Fruit fly (Drosophila melanogaster) whole organism, embryonic: ENCODE measurements around the gene CG16984.

Source experiments
- B-H2 ChIP-seq: fragments of 200-800 bp; sonication (Bioruptor generic); optimal IDR thresholded peaks from 2 replicates; lab custom pipeline; 2018; ENCODE audit warnings: missing biosample characterization, mild to moderate bottlenecking, missing genetic modification characterization
- CG13894 ChIP-seq: fragments of 200-800 bp; sonication (Bioruptor generic); optimal IDR thresholded peaks from 3 replicates; lab custom pipeline; 2018; ENCODE audit warnings: missing biosample characterization, mild to moderate bottlenecking, missing genetic modification characterization, moderate library complexity
- CG15269 ChIP-seq: fragments of 200-800 bp; sonication (Bioruptor generic); optimal IDR thresholded peaks from 2 replicates; lab custom pipeline; 2018; ENCODE audit warnings: missing biosample characterization, mild to moderate bottlenecking, missing genetic modification characterization, moderate library complexity
- CG15479 ChIP-seq: fragments of 200-800 bp; sonication (Bioruptor generic); optimal IDR thresholded peaks from 3 replicates; lab custom pipeline; 2019; ENCODE audit warnings: missing biosample characterization, mild to moderate bottlenecking, missing genetic modification characterization, moderate library complexity
- CG17186 ChIP-seq: fragments of 200-800 bp; sonication (Bioruptor generic); optimal IDR thresholded peaks from 3 replicates; lab custom pipeline; 2017; ENCODE audit warnings: missing biosample characterization, missing genetic modification reagents, missing genetic modification characterization
- CG17361 ChIP-seq: fragments of 200-800 bp; sonication (Bioruptor generic); IDR thresholded peaks from 3 replicates; pipeline ENCODE4 v1.3.6; 2022; ENCODE audit warnings: missing biosample characterization, missing genetic modification characterization
- CG1832 ChIP-seq: fragments of 200-800 bp; sonication (Bioruptor generic); optimal IDR thresholded peaks from 2 replicates; lab custom pipeline; 2017; ENCODE audit warnings: missing biosample characterization, mild to moderate bottlenecking, missing genetic modification characterization, inconsistent platforms
- CG33213 ChIP-seq: fragments of 200-800 bp; sonication (Bioruptor generic); optimal IDR thresholded peaks from 3 replicates; lab custom pipeline; 2016; ENCODE audit warnings: missing biosample characterization, missing genetic modification characterization
- CG3726 ChIP-seq: fragments of 200-800 bp; sonication (Bioruptor generic); IDR thresholded peaks from 3 replicates; pipeline ENCODE4, ENCODE4 v1.3.6; 2022; ENCODE audit warnings: missing biosample characterization, missing genetic modification characterization
- CG6791 ChIP-seq: fragments of 200-800 bp; sonication (Bioruptor generic); IDR thresholded peaks from 3 replicates; pipeline ENCODE4 v1.3.6; 2022; ENCODE audit warnings: missing biosample characterization, missing genetic modification characterization; ENCODE audit not compliant: partially characterized antibody
- CG7928 ChIP-seq: fragments of 200-800 bp; sonication (Bioruptor generic); optimal IDR thresholded peaks from 2 replicates; lab custom pipeline; 2017; ENCODE audit warnings: missing biosample characterization, mild to moderate bottlenecking, missing genetic modification characterization
- CG9817 ChIP-seq: fragments of 200-800 bp; sonication (Bioruptor generic); optimal IDR thresholded peaks from 2 replicates; lab custom pipeline; 2018; ENCODE audit warnings: missing biosample characterization, mild to moderate bottlenecking, missing genetic modification characterization, moderate library complexity
- Deaf1 ChIP-seq: fragments of 200-800 bp; optimal IDR thresholded peaks from 3 replicates; lab custom pipeline; 2019; ENCODE audit warnings: missing biosample characterization, mild to moderate bottlenecking, missing genetic modification characterization, moderate library complexity
- Dek ChIP-seq: fragments of 200-800 bp; sonication (Bioruptor generic); optimal IDR thresholded peaks from 3 replicates; lab custom pipeline; 2019; ENCODE audit warnings: missing biosample characterization, mild to moderate bottlenecking, missing genetic modification characterization, moderate library complexity
- Dip3 ChIP-seq: fragments of 200-800 bp; sonication (Bioruptor generic); optimal IDR thresholded peaks from 3 replicates; lab custom pipeline; 2016; ENCODE audit warnings: missing biosample characterization, missing genetic modification characterization
- Drgx ChIP-seq: fragments of 200-800 bp; sonication (Bioruptor generic); IDR thresholded peaks from 2 replicates; pipeline ENCODE4 v1.3.6; 2022; ENCODE audit warnings: missing biosample characterization, missing genetic modification characterization
- Ets65A ChIP-seq: fragments of 200-800 bp; sonication (Bioruptor generic); peaks from one replicate; lab custom pipeline; 2016; ENCODE audit warnings: missing biosample characterization, missing genetic modification characterization
- HmgZ ChIP-seq: fragments of 200-800 bp; sonication (Bioruptor generic); optimal IDR thresholded peaks from 2 replicates; lab custom pipeline; 2018; ENCODE audit warnings: missing biosample characterization, mild to moderate bottlenecking, missing genetic modification characterization
- Mad ChIP-seq: fragments of 200-800 bp; sonication (Bioruptor generic); optimal IDR thresholded peaks from 2 replicates; lab custom pipeline; 2016; ENCODE audit warnings: missing biosample characterization, missing genetic modification characterization
- Med ChIP-seq: fragments of 200-800 bp; sonication (Bioruptor generic); peaks from one replicate; lab custom pipeline; 2016; ENCODE audit warnings: missing biosample characterization, missing genetic modification characterization, mild to moderate bottlenecking, inconsistent platforms, moderate library complexity
- NC2β ChIP-seq: fragments of 200-800 bp; sonication (Bioruptor generic); optimal IDR thresholded peaks from 2 replicates; lab custom pipeline; 2016; ENCODE audit warnings: missing biosample characterization, missing genetic modification characterization
- Nf-YB ChIP-seq: fragments of 200-800 bp; sonication (Bioruptor generic); optimal IDR thresholded peaks from 3 replicates; lab custom pipeline; 2019; ENCODE audit warnings: missing biosample characterization, mild to moderate bottlenecking, missing genetic modification characterization, moderate library complexity
- Ravus ChIP-seq: fragments of 200-800 bp; sonication (Bioruptor generic); IDR thresholded peaks from 2 replicates; pipeline ENCODE4 v1.3.6; 2022; ENCODE audit warnings: missing biosample characterization, missing genetic modification characterization
- Rx ChIP-seq: fragments of 200-800 bp; sonication (Bioruptor generic); IDR thresholded peaks from 2 replicates; pipeline ENCODE4 v1.3.6; 2022; ENCODE audit warnings: missing biosample characterization, missing genetic modification characterization
- Sry-β ChIP-seq: fragments of 200-800 bp; sonication (Bioruptor generic); optimal IDR thresholded peaks from 2 replicates; lab custom pipeline; 2018; ENCODE audit warnings: missing biosample characterization, mild to moderate bottlenecking, missing genetic modification characterization, moderate library complexity
- Sry-δ ChIP-seq: fragments of 200-800 bp; sonication (Bioruptor generic); optimal IDR thresholded peaks from 2 replicates; lab custom pipeline; 2016; ENCODE audit warnings: missing biosample characterization, missing genetic modification characterization
- Trl ChIP-seq, 3 experiments: fragments of >200 bp in 2 of 3; fragments of 200-800 bp in 1 of 3; sonication (Bioruptor generic) in 1 of 3; optimal IDR thresholded peaks; 2 replicates in 1 of 3; 3 replicates in 2 of 3; lab custom pipeline; 2016 to 2017; ENCODE audit warnings: missing biosample characterization in 1 of 3, missing genetic modification characterization in 1 of 3
- bsh ChIP-seq, 2 experiments: fragments of 200-800 bp; sonication (Bioruptor generic); optimal IDR thresholded peaks; 2 replicates each; lab custom pipeline; 2017 to 2018; ENCODE audit warnings: mild to moderate bottlenecking in 2 of 2, missing biosample characterization in 2 of 2, missing genetic modification characterization in 2 of 2, moderate library complexity in 1 of 2
- chm ChIP-seq: fragments of 200-800 bp; sonication (Bioruptor generic); IDR thresholded peaks from 2 replicates; pipeline ENCODE4 v1.3.6; 2022; ENCODE audit warnings: missing biosample characterization, missing genetic modification characterization
- crc ChIP-seq: fragments of 200-800 bp; sonication (Bioruptor generic); optimal IDR thresholded peaks from 2 replicates; lab custom pipeline; 2016; ENCODE audit warnings: missing biosample characterization, missing genetic modification characterization
- dysf ChIP-seq: fragments of 200-800 bp; sonication (Bioruptor generic); IDR thresholded peaks from 3 replicates; pipeline ENCODE4 v1.3.6; 2022; ENCODE audit warnings: missing biosample characterization, missing genetic modification characterization
- ewg ChIP-seq: fragments of 200-800 bp; sonication (Bioruptor generic); optimal IDR thresholded peaks from 3 replicates; lab custom pipeline; 2017; ENCODE audit warnings: mild to moderate bottlenecking, missing biosample characterization, missing genetic modification reagents, missing genetic modification characterization
- eyg ChIP-seq: fragments of 200-800 bp; sonication (Bioruptor generic); optimal IDR thresholded peaks from 3 replicates; lab custom pipeline; 2016; ENCODE audit warnings: missing biosample characterization, missing genetic modification characterization
- fu2 ChIP-seq: fragments of 200-800 bp; sonication (Bioruptor generic); optimal IDR thresholded peaks from 2 replicates; lab custom pipeline; 2016; ENCODE audit warnings: missing biosample characterization, missing genetic modification characterization
- hth ChIP-seq: fragments of >200 bp; optimal IDR thresholded peaks from 2 replicates; lab custom pipeline; 2017; ENCODE audit warnings: inconsistent platforms
- maf-S ChIP-seq: fragments of 200-800 bp; sonication (Bioruptor generic); optimal IDR thresholded peaks from 2 replicates; lab custom pipeline; 2016; ENCODE audit warnings: missing biosample characterization, missing genetic modification characterization
- mld ChIP-seq: fragments of 200-800 bp; sonication (Bioruptor generic); IDR thresholded peaks from 3 replicates; pipeline ENCODE4 v1.3.6; 2022; ENCODE audit warnings: missing biosample characterization, missing genetic modification characterization; ENCODE audit not compliant: partially characterized antibody
- nerfin-1 ChIP-seq: fragments of 200-800 bp; sonication (Bioruptor generic); optimal IDR thresholded peaks from 3 replicates; lab custom pipeline; 2019; ENCODE audit warnings: missing biosample characterization, mild to moderate bottlenecking, missing genetic modification characterization, moderate library complexity
- nom ChIP-seq: fragments of 200-800 bp; sonication (Bioruptor generic); optimal IDR thresholded peaks from 2 replicates; lab custom pipeline; 2017; ENCODE audit warnings: missing biosample characterization, missing genetic modification characterization, mild to moderate bottlenecking, moderate library complexity, missing genetic modification reagents
- sens ChIP-seq: fragments of 200-800 bp; sonication (Bioruptor generic); peaks from one replicate; lab custom pipeline; 2016; ENCODE audit warnings: missing biosample characterization, missing genetic modification characterization
- sens-2 ChIP-seq: fragments of 200-800 bp; sonication (Bioruptor generic); IDR thresholded peaks from 2 replicates; pipeline ENCODE4 v1.3.6; 2022; ENCODE audit warnings: missing biosample characterization, missing genetic modification characterization
- seq ChIP-seq: fragments of 200-800 bp; sonication (Bioruptor generic); IDR thresholded peaks from 2 replicates; pipeline ENCODE4 v1.3.6; 2022; ENCODE audit warnings: missing biosample characterization, missing genetic modification characterization
- sna ChIP-seq: fragments of 200-800 bp; sonication (Bioruptor generic); IDR thresholded peaks from 2 replicates; pipeline ENCODE4 v1.3.6; 2022; ENCODE audit warnings: missing biosample characterization, missing genetic modification characterization; ENCODE audit not compliant: partially characterized antibody
- tna ChIP-seq: fragments of 200-800 bp; sonication (Bioruptor generic); IDR thresholded peaks from 2 replicates; pipeline ENCODE4 v1.3.6; 2022; ENCODE audit warnings: missing biosample characterization, missing genetic modification characterization; ENCODE audit not compliant: partially characterized antibody
- trem ChIP-seq: fragments of 200-800 bp; optimal IDR thresholded peaks from 3 replicates; lab custom pipeline; 2019; ENCODE audit warnings: missing biosample characterization, mild to moderate bottlenecking, missing genetic modification characterization, moderate library complexity
- wor ChIP-seq: fragments of 200-800 bp; sonication (Bioruptor generic); IDR thresholded peaks from 2 replicates; pipeline ENCODE4 v1.3.6; 2022; ENCODE audit warnings: missing biosample characterization, missing genetic modification characterization

The CG16984 gene

dm6 chr3L:2552844-2553839, 42.4 kb upstream of the CG16984 start:
- peak in 1 of 2 experiments; percentile 19 for TF ChIP-seq Trl (optimal IDR thresholded peaks at IDR 0.05; lab: Kevin White, UChicago)
- no peak for TF ChIP-seq Trl (GFP tag; optimal IDR thresholded peaks at IDR 0.05; lab: Kevin White, UChicago)
- 0 out of 2 replicates have a peak, but pooled peaks have one; percentile 4 for TF ChIP-seq wor (GFP tag; lab: Robert Waterston, UW)
- TF ChIP-seq CG17361 (GFP tag; lab: Robert Waterston, UW) = 0 out of 3 replicates have a peak, but pooled peaks have one; percentile 10
- TF ChIP-seq sens (GFP tag; lab: Kevin White, UChicago) = peak; percentile 27
- TF ChIP-seq sens-2 (GFP tag; lab: Robert Waterston, UW) = 0 out of 2 replicates have a peak, but pooled peaks have one; percentile 0
- peak; percentile 94 for TF ChIP-seq nom (GFP tag; lab: Kevin White, UChicago)
- TF ChIP-seq CG3726 (GFP tag; lab: Robert Waterston, UW) = no peak
- peak in 1 of 2 experiments; percentile 60 for TF ChIP-seq bsh (GFP tag; optimal IDR thresholded peaks at IDR 0.05; lab: Kevin White, UChicago)
- peak; percentile 37; the same call in 1 of the 2 replicates for TF ChIP-seq seq (GFP tag; lab: Robert Waterston, UW)
- peak; percentile 66 for TF ChIP-seq ewg (GFP tag; lab: Kevin White, UChicago)
- TF ChIP-seq CG1832 (GFP tag; lab: Kevin White, UChicago) = peak; percentile 64
- TF ChIP-seq Drgx (GFP tag; lab: Robert Waterston, UW) = peak; percentile 79
- TF ChIP-seq Deaf1 = peak; percentile 0
- no peak for TF ChIP-seq CG15269 (tag; lab: Kevin White, UChicago)
- peak; percentile 26 for TF ChIP-seq Med (GFP tag; lab: Kevin White, UChicago)
- TF ChIP-seq CG15479 = peak; percentile 24
- TF ChIP-seq nerfin-1 (tag; lab: Kevin White, UChicago) = peak; percentile 89
- TF ChIP-seq CG13894 (tag; lab: Kevin White, UChicago) = no peak
- no peak for TF ChIP-seq Dip3 (GFP tag; lab: Kevin White, UChicago)
- no peak for TF ChIP-seq dysf

DNA sequence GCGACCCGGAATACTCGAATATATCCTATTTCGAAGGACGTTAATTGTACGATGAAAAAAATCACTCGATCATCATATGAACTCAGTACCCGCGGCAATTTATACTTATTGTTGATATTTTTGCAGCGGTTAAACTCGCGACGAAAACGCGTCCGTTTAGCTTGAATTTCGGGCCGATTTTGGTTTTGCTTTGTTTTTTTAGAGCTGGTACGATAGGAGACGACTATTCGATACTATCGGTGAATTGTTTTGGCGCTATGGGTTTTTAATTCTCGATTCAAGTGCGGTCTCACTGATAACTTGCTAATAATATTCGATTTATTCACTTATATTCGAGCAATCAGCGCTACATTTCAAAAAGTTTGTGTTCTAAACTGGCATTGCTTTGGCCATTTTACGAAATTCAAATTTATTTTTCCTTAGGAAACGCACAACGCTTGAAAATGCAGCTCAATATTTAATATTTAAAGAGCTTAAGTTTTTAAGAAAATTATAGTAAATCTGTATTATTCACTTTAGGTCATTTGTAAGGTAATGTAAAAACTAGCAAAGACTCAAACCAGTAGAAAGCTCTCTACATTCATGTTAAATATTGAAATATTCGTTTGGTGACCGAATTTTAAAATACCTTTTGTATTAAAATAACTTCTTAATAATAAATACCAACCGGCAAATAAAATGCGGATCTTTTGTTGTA, 41.3 kb upstream of the CG16984 start, which contains the start of gene Spn:
Gene Spn, minus strand, starts transcription at position 175 of the 697 bp plus-strand sequence.
- peak; percentile 99 for TF ChIP-seq CG6791 (GFP tag; lab: Robert Waterston, UW)
- peak; percentile 30 for TF ChIP-seq B-H2 (GFP tag; lab: Kevin White, UChicago)
- peak; percentile 82 for TF ChIP-seq chm (GFP tag; lab: Robert Waterston, UW)
- peak; percentile 39 for TF ChIP-seq CG17186 (GFP tag; lab: Kevin White, UChicago)
- peak; percentile 98 for TF ChIP-seq sna (GFP tag; lab: Robert Waterston, UW)
- peak; percentile 70 for TF ChIP-seq HmgZ
- no peak for TF ChIP-seq hth (lab: Kevin White, UChicago)
- no peak for TF ChIP-seq CG9817 (tag; lab: Kevin White, UChicago)
- peak; percentile 70 for TF ChIP-seq trem (tag; lab: Kevin White, UChicago)
- peak; percentile 13 for TF ChIP-seq CG7928 (GFP tag; lab: Kevin White, UChicago)
- no peak for TF ChIP-seq Nf-YB (GFP tag; lab: Kevin White, UChicago)
- peak; percentile 26 for TF ChIP-seq maf-S
- peak; percentile 98 for TF ChIP-seq Sry-δ (GFP tag; lab: Kevin White, UChicago)
- no peak for TF ChIP-seq eyg (GFP tag; lab: Kevin White, UChicago)
- peak; percentile 11 for TF ChIP-seq Dek
- TF ChIP-seq Sry-β (GFP tag; lab: Kevin White, UChicago) = peak; percentile 54
- peak; percentile 13 for TF ChIP-seq NC2β (GFP tag; lab: Kevin White, UChicago)
- TF ChIP-seq Ets65A (GFP tag; lab: Kevin White, UChicago) = no peak
- no peak for TF ChIP-seq fu2 (GFP tag; lab: Kevin White, UChicago)
- peak; percentile 93 for TF ChIP-seq mld (GFP tag; lab: Robert Waterston, UW)
- TF ChIP-seq tna (GFP tag; lab: Robert Waterston, UW) = peak; percentile 97
- TF ChIP-seq Rx (GFP tag; lab: Robert Waterston, UW) = no peak
- TF ChIP-seq CG33213 (GFP tag; lab: Kevin White, UChicago) = peak; percentile 80
- no peak for TF ChIP-seq crc (GFP tag; lab: Kevin White, UChicago)
- TF ChIP-seq Ravus (GFP tag; lab: Robert Waterston, UW) = no peak
- TF ChIP-seq Mad (GFP tag; lab: Kevin White, UChicago) = peak; percentile 18
